Worm (Caenorhabditis elegans): Measurements from ENCODE around the gene irld-51.

irld-51 gene

DNA sequence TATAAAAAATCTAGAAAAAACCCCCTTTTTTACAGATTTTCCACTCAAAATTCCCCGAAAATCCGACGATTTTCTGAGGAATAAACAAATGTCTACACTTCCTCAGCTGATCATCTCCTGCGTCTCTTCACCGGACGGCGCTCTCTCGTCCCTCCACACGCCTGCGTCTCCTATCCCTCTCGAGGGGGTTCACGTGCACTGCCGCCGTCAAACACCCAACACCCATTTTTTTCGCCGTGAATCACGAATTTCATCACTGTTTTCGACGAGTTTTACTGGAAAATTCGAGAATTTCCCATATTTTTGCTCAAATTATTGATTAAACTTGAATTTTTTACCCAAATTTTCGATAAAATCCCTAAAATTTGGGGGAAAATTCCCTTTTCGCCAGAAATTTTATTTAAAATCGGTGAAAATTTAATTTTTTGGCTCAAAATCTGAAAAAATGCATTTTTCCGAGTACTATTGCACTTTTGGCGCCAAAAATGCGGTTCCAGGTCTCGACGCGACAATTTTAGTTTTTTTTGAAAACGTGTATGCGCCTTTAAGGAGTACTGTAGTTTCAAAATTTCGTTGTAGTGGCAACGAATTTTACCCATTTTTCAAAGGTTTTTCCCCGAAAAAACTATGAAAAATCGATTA lies 31.6 kb downstream of the irld-51 start (continued):
- TF ChIP-seq lin-29 (GFP tag; IDR thresholded peaks at IDR 0.05) (no peak), dmd-9 (GFP tag; IDR thresholded peaks at IDR 0.05) (no peak), vab-7 (GFP tag; IDR thresholded peaks at IDR 0.05) (no peak), mxl-2 (GFP tag; conservative IDR thresholded peaks at IDR 0.05) (no peak; the same call in 1 of the 2 replicates), snpc-4 (tag; optimal IDR thresholded peaks at IDR 0.05) (no peak), unc-39 (tag; optimal IDR thresholded peaks at IDR 0.05) (no peak), unc-62 (GFP tag; optimal IDR thresholded peaks at IDR 0.05 in 1 of 2) (peak in 1 of 2 experiments; percentile 87), unc-62 (tag; optimal IDR thresholded peaks at IDR 0.05) (no peak), tra-1 (GFP tag; IDR thresholded peaks at IDR 0.05) (peak; percentile 41; the same call in 1 of the 2 replicates), nhr-102 (tag; optimal IDR thresholded peaks at IDR 0.05) (no peak), ztf-7 (tag; optimal IDR thresholded peaks at IDR 0.05) (no peak), F44E2.7 (GFP tag; IDR thresholded peaks at IDR 0.05) (no peak), dmd-6 (GFP tag; IDR thresholded peaks at IDR 0.05) (peak; percentile 49), hlh-30 (tag; optimal IDR thresholded peaks at IDR 0.05; ENCODE audit: insufficient read depth) (peak; percentile 97), mep-1 (tag; optimal IDR thresholded peaks at IDR 0.05) (peak; percentile 49), R02D3.7 (tag; optimal IDR thresholded peaks at IDR 0.05) (no peak), nhr-28 (tag; optimal IDR thresholded peaks at IDR 0.05) (peak; percentile 14), F26F4.8 (GFP tag; conservative IDR thresholded peaks at IDR 0.05) (no peak), dmd-8 (GFP tag; IDR thresholded peaks at IDR 0.05) (no peak), mes-2 (tag; optimal IDR thresholded peaks at IDR 0.05; ENCODE audit: poor library complexity, severe bottlenecking) (peak; percentile 69), aly-2 (tag; optimal IDR thresholded peaks at IDR 0.05) (no peak), egl-43 (GFP tag; IDR thresholded peaks at IDR 0.05) (peak; percentile 56; the same call in 1 of the 2 replicates), ceh-62 (tag; optimal IDR thresholded peaks at IDR 0.05) (no peak), D1046.2 (GFP tag; IDR thresholded peaks at IDR 0.05) (no peak), zip-2 (tag; optimal IDR thresholded peaks at IDR 0.05) (no peak), nhr-41 (GFP tag; IDR thresholded peaks at IDR 0.05) (no peak), lin-39 (tag; optimal IDR thresholded peaks at IDR 0.05) (no peak), hlh-11 (tag; optimal IDR thresholded peaks at IDR 0.05) (peak; percentile 95), nhr-11 (tag; optimal IDR thresholded peaks at IDR 0.05) (no peak), nhr-6 (tag; optimal IDR thresholded peaks at IDR 0.05) (no peak), F10B5.3 (tag; optimal IDR thresholded peaks at IDR 0.05) (peak; percentile 18), nhr-10 (tag; optimal IDR thresholded peaks at IDR 0.05) (no peak), fos-1 (tag; optimal IDR thresholded peaks at IDR 0.05) (no peak), snpc-1.2 (GFP tag; IDR thresholded peaks at IDR 0.05) (no peak), dve-1 (tag; optimal IDR thresholded peaks at IDR 0.05; ENCODE audit: insufficient read depth) (peak; percentile 59), zfp-3 (GFP tag; conservative IDR thresholded peaks at IDR 0.05) (0 out of 2 replicates have a peak, but pooled peaks have one; percentile 6), ceh-28 (tag; optimal IDR thresholded peaks at IDR 0.05) (no peak), jun-1 (tag; optimal IDR thresholded peaks at IDR 0.05) (no peak), T26A8.4 (GFP tag; IDR thresholded peaks at IDR 0.05) (0 out of 2 replicates have a peak, but pooled peaks have one; percentile 11), ZK337.2 (GFP tag; IDR thresholded peaks at IDR 0.05) (no peak), ceh-44 (GFP tag; IDR thresholded peaks at IDR 0.05) (no peak), lim-7 (GFP tag; IDR thresholded peaks at IDR 0.05) (no peak), spr-1 (tag; optimal IDR thresholded peaks at IDR 0.05) (peak; percentile 8), hmg-1.1 (GFP tag; IDR thresholded peaks at IDR 0.05) (peak; percentile 79), unc-130 (GFP tag; optimal IDR thresholded peaks at IDR 0.05) (peak; percentile 64), daf-12 (tag; optimal IDR thresholded peaks at IDR 0.05) (no peak), set-16 (GFP tag; IDR thresholded peaks at IDR 0.05) (no peak), nhr-42 (GFP tag; IDR thresholded peaks at IDR 0.05) (no peak), mxl-3 (GFP tag; optimal IDR thresholded peaks at IDR 0.05) (peak; percentile 54), F49E8.2 (tag; optimal IDR thresholded peaks at IDR 0.05; ENCODE audit: borderline replicate concordance) (peak; percentile 18), Y105C5A.15 (GFP tag; IDR thresholded peaks at IDR 0.05) (no peak)
